Fruit fly (Drosophila melanogaster): ENCODE results near the gene Abp1.

DNA sequence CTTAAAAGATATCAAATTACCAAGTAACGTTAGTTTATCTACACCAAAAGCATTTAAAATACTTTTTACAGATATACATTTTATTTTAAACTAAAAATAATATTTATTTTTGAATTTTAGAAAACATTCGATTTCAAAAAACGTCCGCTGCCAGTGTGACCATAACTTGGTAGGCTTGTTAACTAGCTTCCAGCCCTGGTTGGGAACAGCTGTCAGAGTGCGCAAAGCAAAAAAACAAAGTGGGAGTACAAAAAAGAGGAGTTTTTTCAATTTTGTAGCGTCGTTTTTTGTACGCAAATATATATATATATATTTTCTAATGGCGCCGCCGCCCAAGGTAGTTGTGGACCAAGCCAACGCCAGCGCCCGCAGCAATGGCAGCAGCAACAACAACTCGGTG is 43.7 kb downstream of the Abp1 start, which contains the start of gene cmb:
- TF ChIP-seq CG8319 (GFP tag; optimal IDR thresholded peaks at IDR 0.05) (no peak), CG34406 (GFP tag; optimal IDR thresholded peaks at IDR 0.05) (peak; percentile 62), CG31627 (GFP tag; optimal IDR thresholded peaks at IDR 0.05) (no peak), CG3919 (GFP tag; optimal IDR thresholded peaks at IDR 0.05) (peak; percentile 64)
